Worm (Caenorhabditis elegans) whole organism, L1 larva: ENCODE data around the gene der-2.

Experiments
- C04F5.9 ChIP-seq: sonication (generic microtip); optimal IDR thresholded peaks from 2 replicates; lab custom pipeline; 2016; ENCODE audit warnings: missing genetic modification characterization, missing compliant biosample characterization
- ceh-88 ChIP-seq: fragments of 200-800 bp; sonication (Bioruptor generic); IDR thresholded peaks from 2 replicates; pipeline ENCODE4 v1.3.6; 2022; ENCODE audit warnings: missing genetic modification characterization, missing compliant biosample characterization
- ces-1 ChIP-seq: fragments of 150-350 bp; optimal IDR thresholded peaks from 2 replicates; lab custom pipeline; 2014; ENCODE audit warnings: missing biosample characterization, missing genetic modification reagents, missing genetic modification characterization
- efl-1 ChIP-seq, 4 experiments: fragments of 150-350 bp; optimal IDR thresholded peaks in 3 of 4; peaks in 1 of 4; 1 replicate in 1 of 4; 2 replicates in 3 of 4; lab custom pipeline; 2014; ENCODE audit warnings: missing biosample characterization in 2 of 4, missing genetic modification characterization in 2 of 4, missing genetic modification reagents in 2 of 4
- egl-13 ChIP-seq: sonication (generic microtip); optimal IDR thresholded peaks from 2 replicates; lab custom pipeline; 2016; ENCODE audit warnings: missing genotype, missing genetic modification reagents, missing genetic modification characterization, missing compliant biosample characterization
- elt-2 ChIP-seq: sonication (generic microtip); optimal IDR thresholded peaks from 2 replicates; lab custom pipeline; 2016; ENCODE audit warnings: missing genetic modification characterization, mild to moderate bottlenecking, inconsistent platforms, missing compliant biosample characterization, missing genetic modification reagents
- elt-3 ChIP-seq, 6 experiments: fragments of 150-350 bp in 1 of 6; sonication (generic microtip); optimal IDR thresholded peaks; 2 replicates each; lab custom pipeline; 2017 to 2018; ENCODE audit warnings: missing biosample characterization in 6 of 6, missing genetic modification characterization in 6 of 6, inconsistent platforms in 1 of 6
- fkh-10 ChIP-seq: sonication (generic microtip); optimal IDR thresholded peaks from 2 replicates; lab custom pipeline; 2017; ENCODE audit warnings: missing biosample characterization, missing genetic modification reagents, missing genetic modification characterization
- fkh-4 ChIP-seq: sonication (generic microtip); optimal IDR thresholded peaks from 2 replicates; lab custom pipeline; 2016; ENCODE audit warnings: missing compliant biosample characterization, missing genetic modification characterization, borderline replicate concordance
- hpl-2 ChIP-seq: fragments of 150-350 bp; optimal IDR thresholded peaks from 2 replicates; lab custom pipeline; 2014; ENCODE audit warnings: missing biosample characterization, missing genetic modification reagents, missing genetic modification characterization
- irx-1 ChIP-seq: sonication (generic microtip); optimal IDR thresholded peaks from 2 replicates; lab custom pipeline; 2016; ENCODE audit warnings: missing genetic modification characterization, missing compliant biosample characterization
- lin-14 ChIP-seq: fragments of 200-800 bp; sonication (Bioruptor generic); optimal IDR thresholded peaks from 2 replicates; lab custom pipeline; 2018; ENCODE audit warnings: mild to moderate bottlenecking, missing genetic modification characterization, moderate library complexity, missing compliant biosample characterization
- lin-39 ChIP-seq: fragments of 150-350 bp; optimal IDR thresholded peaks from 2 replicates; lab custom pipeline; 2014; ENCODE audit warnings: missing biosample characterization, missing genetic modification reagents, missing genetic modification characterization
- lir-3 ChIP-seq: sonication (generic microtip); optimal IDR thresholded peaks from 2 replicates; lab custom pipeline; 2016; ENCODE audit warnings: mild to moderate bottlenecking, missing genetic modification characterization, moderate library complexity, missing compliant biosample characterization; ENCODE audit not compliant: poor library complexity
- lsy-2 ChIP-seq, 2 experiments: fragments of 150-350 bp; optimal IDR thresholded peaks; 2 replicates each; lab custom pipeline; 2014; ENCODE audit warnings: missing biosample characterization in 2 of 2, missing genetic modification characterization in 2 of 2
- mab-9 ChIP-seq: fragments of 200-800 bp; sonication (Bioruptor generic); IDR thresholded peaks from 2 replicates; pipeline ENCODE4 v1.3.6; 2022; ENCODE audit warnings: missing genetic modification reagents, missing genetic modification characterization, missing compliant biosample characterization
- mef-2 ChIP-seq: fragments of 150-350 bp; optimal IDR thresholded peaks from 2 replicates; lab custom pipeline; 2014; ENCODE audit warnings: missing biosample characterization, missing genetic modification characterization
- nhr-11 ChIP-seq: fragments of 150-350 bp; optimal IDR thresholded peaks from 2 replicates; lab custom pipeline; 2014; ENCODE audit warnings: missing biosample characterization, missing genetic modification characterization
- nhr-12 ChIP-seq: sonication (generic microtip); optimal IDR thresholded peaks from 2 replicates; lab custom pipeline; 2017; ENCODE audit warnings: missing biosample characterization, missing genetic modification characterization
- nhr-20 ChIP-seq: sonication (generic microtip); optimal IDR thresholded peaks from 2 replicates; lab custom pipeline; 2016; ENCODE audit warnings: mild to moderate bottlenecking, missing genetic modification characterization, missing compliant biosample characterization
- nhr-47 ChIP-seq: sonication (generic microtip); optimal IDR thresholded peaks from 2 replicates; lab custom pipeline; 2016; ENCODE audit warnings: mild to moderate bottlenecking, missing genetic modification characterization, moderate library complexity, missing compliant biosample characterization
- nhr-84 ChIP-seq: sonication (generic microtip); optimal IDR thresholded peaks from 2 replicates; lab custom pipeline; 2017; ENCODE audit warnings: missing biosample characterization, missing genetic modification characterization
- pqm-1 ChIP-seq: sonication (generic microtip); optimal IDR thresholded peaks from 3 replicates; lab custom pipeline; 2017; ENCODE audit warnings: missing biosample characterization, missing genetic modification characterization
- rnt-1 ChIP-seq: sonication (generic microtip); optimal IDR thresholded peaks from 2 replicates; lab custom pipeline; 2016; ENCODE audit warnings: mild to moderate bottlenecking, missing genetic modification characterization, moderate library complexity, missing compliant biosample characterization
- tbx-2 ChIP-seq: sonication (generic microtip); optimal IDR thresholded peaks from 2 replicates; lab custom pipeline; 2016; ENCODE audit warnings: missing genetic modification characterization, missing compliant biosample characterization
- unc-30 ChIP-seq: sonication (generic microtip); optimal IDR thresholded peaks from 2 replicates; lab custom pipeline; 2017; ENCODE audit warnings: missing biosample characterization, missing genetic modification characterization
- unc-86 ChIP-seq: sonication (generic microtip); optimal IDR thresholded peaks from 2 replicates; lab custom pipeline; 2016; ENCODE audit warnings: missing genetic modification characterization, missing compliant biosample characterization
- xbp-1 ChIP-seq: sonication (generic microtip); optimal IDR thresholded peaks from 2 replicates; lab custom pipeline; 2016; ENCODE audit warnings: missing genetic modification characterization, missing compliant biosample characterization
- zip-4 ChIP-seq: fragments of 200-800 bp; sonication (Bioruptor generic); optimal IDR thresholded peaks from 2 replicates; lab custom pipeline; 2018; ENCODE audit warnings: mild to moderate bottlenecking, missing genetic modification characterization, moderate library complexity, missing compliant biosample characterization

The der-2 gene

DNA sequence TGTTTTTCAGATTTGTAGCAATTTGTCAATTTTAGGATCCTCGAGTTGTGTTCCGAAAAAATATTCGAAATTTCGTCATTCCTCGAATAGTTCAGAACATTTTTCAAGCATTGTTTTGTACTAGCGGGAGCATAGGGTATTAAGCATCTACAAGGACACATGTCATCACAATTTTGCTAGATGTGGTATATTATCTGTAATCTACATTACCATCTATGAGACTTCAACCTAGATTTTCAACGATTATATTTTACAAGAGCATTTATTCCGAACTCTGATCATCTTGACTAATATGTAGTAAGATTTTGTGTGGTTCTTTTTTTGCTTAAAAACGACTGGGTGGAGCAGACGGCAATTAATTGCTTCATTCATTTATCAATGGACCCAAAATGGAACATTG, 40.1 kb upstream of the der-2 start:
- TF ChIP-seq pqm-1 (tag; lab: Kevin White, UChicago) = no peak
- TF ChIP-seq xbp-1 (tag; lab: Kevin White, UChicago) = no peak
- no peak for TF ChIP-seq nhr-84 (tag; lab: Kevin White, UChicago)
- no peak for TF ChIP-seq tbx-2 (tag; lab: Kevin White, UChicago)
- no peak for TF ChIP-seq fkh-4 (tag; lab: Kevin White, UChicago)
- no peak for TF ChIP-seq zip-4 (GFP tag; lab: Kevin White, UChicago)

DNA sequence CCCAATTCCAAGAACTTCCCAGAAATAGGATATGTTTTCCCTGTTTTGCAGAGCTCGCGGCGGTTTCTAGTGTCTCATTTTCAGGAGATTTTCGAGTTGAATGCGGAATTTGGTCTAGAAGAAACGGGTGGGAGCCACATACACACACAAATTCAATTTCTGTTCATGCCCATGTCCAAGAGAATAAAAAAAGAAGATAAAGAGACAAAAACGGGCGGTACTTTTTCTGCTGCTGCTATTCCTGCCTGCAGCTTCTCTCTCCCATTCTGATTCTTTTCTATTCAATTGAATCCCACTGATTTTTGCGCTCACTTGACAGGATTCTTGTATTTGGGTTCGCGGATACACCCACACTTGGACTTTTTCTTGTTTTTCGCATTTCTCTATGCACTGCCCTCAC, 39.7 kb upstream of the der-2 start:
- TF ChIP-seq egl-13 = no peak
- TF ChIP-seq irx-1 = no peak
- TF ChIP-seq nhr-20 (tag; lab: Kevin White, UChicago) = no peak
- TF ChIP-seq fkh-10 (GFP tag; lab: Kevin White, UChicago) = peak; percentile 50
- TF ChIP-seq efl-1 (optimal IDR thresholded peaks at IDR 0.05; lab: Kevin White, UChicago) = no peak
- no peak for TF ChIP-seq efl-1 (GFP tag; optimal IDR thresholded peaks at IDR 0.05 in 1 of 2; lab: Kevin White, UChicago)
- peak; percentile 34 for TF ChIP-seq lin-14 (GFP tag; lab: Kevin White, UChicago)
- TF ChIP-seq C04F5.9 = no peak
- no peak for TF ChIP-seq pqm-1 (tag; lab: Kevin White, UChicago)
- no peak for TF ChIP-seq unc-86 (tag; lab: Kevin White, UChicago)
- TF ChIP-seq, all 84 proteins: peak for 2

DNA sequence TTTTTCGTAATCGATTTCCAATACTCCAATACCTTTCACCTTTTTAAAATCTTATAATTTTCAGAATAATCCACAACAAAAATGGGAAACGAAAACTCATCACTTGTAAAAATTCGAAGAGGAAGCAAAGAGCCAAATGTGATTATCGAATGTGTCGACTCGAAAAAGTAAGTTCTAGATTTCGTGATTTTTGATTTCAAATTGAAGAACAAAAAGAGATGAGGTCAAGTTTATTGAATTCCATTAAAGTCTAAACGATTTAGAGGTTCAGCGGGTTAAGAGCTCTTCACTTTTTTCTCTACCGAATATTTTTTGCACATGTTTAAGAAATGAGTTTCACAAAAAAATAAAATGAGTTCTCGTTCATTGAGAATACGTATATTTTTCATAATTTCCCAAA, 36.0 kb upstream of the der-2 start, which contains the start of gene B0361.4:
B0361.4 (plus strand) TSS at position 61 of the 400 bp plus-strand sequence.
- TF ChIP-seq fkh-10 (GFP tag; lab: Kevin White, UChicago) = peak; percentile 88
- peak; percentile 18 for TF ChIP-seq lin-14 (GFP tag; lab: Kevin White, UChicago)
- no peak for TF ChIP-seq rnt-1

DNA sequence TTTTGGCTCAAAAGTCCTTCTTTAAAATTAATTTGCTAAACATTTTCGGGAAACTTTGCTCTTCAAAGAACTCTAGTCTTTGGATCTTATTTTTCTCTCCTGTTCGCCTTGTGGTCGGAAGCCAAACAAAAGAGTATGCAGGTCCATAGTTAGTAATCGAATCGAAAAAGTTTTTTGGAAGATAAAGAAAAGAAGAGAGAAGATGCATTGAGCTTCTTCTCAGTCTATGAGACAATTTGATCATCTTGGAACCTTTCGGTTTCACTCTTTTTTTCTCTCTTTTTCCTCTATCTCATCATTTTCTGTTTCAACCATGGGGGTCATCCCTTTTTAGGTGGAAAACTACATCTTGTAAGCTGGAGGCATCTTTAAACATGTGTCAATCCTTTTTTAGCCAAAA, 30.7 kb upstream of the der-2 start:
- TF ChIP-seq ceh-88 (GFP tag; lab: Robert Waterston, UW) (no peak), fkh-10 (GFP tag; lab: Kevin White, UChicago) (peak; percentile 78), ces-1 (peak; percentile 82), lin-39 (tag; lab: Kevin White, UChicago) (no peak), lin-14 (GFP tag; lab: Kevin White, UChicago) (peak; percentile 72), egl-13 (no peak), nhr-47 (no peak), nhr-12 (tag; lab: Kevin White, UChicago) (no peak), lsy-2 (tag; optimal IDR thresholded peaks at IDR 0.05; lab: Kevin White, UChicago) (no peak)
- TF ChIP-seq, all 84 proteins: peak for 3

DNA sequence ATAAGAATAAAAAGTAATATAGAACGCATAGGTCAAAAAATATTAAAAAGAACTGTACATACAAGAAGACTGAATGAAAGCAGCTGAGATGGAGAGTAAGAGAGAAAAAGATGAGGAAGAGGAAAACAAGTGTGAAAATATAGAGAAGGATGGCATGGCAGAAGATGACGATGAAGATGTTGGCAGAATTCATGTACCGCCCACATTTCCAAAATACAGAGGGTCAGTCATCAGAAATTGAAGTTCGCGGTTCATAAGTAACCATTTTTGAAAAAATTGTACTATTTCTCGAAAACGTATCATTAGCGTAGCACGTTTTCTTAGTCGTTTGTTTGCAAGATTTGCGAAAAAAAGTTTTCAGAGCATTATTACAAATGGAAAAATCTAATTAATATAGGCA, 24.8 kb upstream of the der-2 start, which contains the start of gene zmp-6:
zmp-6 (minus strand) TSS at position 101 of the 400 bp plus-strand sequence.
- TF ChIP-seq lir-3 (tag; lab: Kevin White, UChicago) (no peak), C04F5.9 (no peak), unc-30 (tag; lab: Kevin White, UChicago) (no peak), lin-14 (GFP tag; lab: Kevin White, UChicago) (no peak), hpl-2 (GFP tag; lab: Kevin White, UChicago) (no peak), mab-9 (GFP tag; lab: Robert Waterston, UW) (no peak), elt-3 (tag; optimal IDR thresholded peaks at IDR 0.05; lab: Kevin White, UChicago) (no peak), mef-2 (no peak), unc-86 (tag; lab: Kevin White, UChicago) (no peak)

DNA sequence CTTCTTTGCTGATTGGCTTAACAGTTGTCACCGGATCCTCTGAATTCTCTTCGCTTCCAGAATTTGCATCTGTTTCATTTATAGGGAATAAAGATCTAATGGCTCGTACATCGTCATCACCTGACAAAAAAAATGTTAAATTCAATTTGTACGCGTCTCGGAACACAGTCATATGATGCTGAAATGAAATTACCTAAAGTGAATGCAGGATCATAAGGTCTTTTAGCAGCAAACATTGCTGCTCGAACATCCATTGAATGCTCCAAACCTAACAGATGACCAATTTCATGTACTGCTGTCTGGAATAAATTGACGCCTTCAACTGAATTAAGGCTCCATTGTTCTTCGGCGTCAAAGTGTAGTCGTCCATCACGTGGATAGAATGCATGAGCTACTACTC, 23.5 kb upstream of the der-2 start:
- TF ChIP-seq ceh-88 (GFP tag; lab: Robert Waterston, UW) = no peak
- TF ChIP-seq nhr-47 = peak; percentile 3
- TF ChIP-seq fkh-4 (tag; lab: Kevin White, UChicago) = no peak
- TF ChIP-seq nhr-11 (tag; lab: Kevin White, UChicago) = no peak
- no peak for TF ChIP-seq elt-2 (tag; lab: Kevin White, UChicago)
